Worm (Caenorhabditis elegans): Measurements from ENCODE around the gene C56E6.7.

DNA sequence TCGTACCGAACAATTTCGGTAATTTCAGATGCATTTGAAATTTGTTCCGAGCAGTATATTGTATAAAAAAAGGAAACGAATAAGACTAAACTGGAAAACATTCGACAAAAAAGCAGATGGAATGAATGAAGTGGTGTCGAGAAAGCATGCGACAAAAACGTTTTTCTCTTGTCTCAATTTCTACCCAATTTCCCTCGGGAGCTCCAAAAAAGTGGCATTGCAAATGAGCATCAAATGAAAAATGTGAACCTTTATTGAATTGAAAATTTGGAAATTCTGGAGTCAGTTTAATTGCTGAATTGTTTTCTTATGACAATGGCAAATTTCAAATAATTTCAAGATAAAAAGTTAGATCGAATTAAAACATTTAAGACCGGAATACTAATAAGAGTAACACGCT is 16.2 kb upstream of the C56E6.7 start, which contains the start of gene R05G9.5:
- TF ChIP-seq ZK546.5 (tag; optimal IDR thresholded peaks at IDR 0.05) (no peak), unc-130 (GFP tag; optimal IDR thresholded peaks at IDR 0.05) (no peak), unc-62 (GFP tag; optimal IDR thresholded peaks at IDR 0.05 in 1 of 2) (no peak), unc-62 (tag; optimal IDR thresholded peaks at IDR 0.05) (no peak), nhr-6 (tag; optimal IDR thresholded peaks at IDR 0.05) (no peak), nhr-28 (tag; optimal IDR thresholded peaks at IDR 0.05) (no peak)
